Fruit fly (Drosophila melanogaster): Measurements from ENCODE around the gene CG42446.

DNA sequence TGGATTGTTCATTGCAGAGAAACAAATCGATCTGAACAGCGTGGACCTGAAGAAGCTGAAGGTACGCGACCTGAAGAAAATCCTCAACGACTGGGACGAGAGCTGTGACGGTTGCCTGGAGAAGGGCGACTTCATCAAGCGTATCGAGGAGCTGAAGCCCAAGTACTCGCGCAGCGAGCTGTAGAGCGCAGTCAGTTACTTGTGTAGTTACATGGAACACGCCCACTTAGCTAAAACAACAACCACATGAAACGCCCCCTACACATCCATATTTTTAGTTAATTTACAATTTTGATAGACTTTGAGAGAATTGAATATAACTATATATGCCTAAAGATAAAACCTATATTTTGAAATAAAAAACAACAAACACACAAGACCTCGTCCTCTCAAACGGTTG is 9.5 kb downstream of the CG42446 start:
- TF ChIP-seq Ets96B (tag; optimal IDR thresholded peaks at IDR 0.05) = no peak
- no peak for TF ChIP-seq achi (GFP tag; optimal IDR thresholded peaks at IDR 0.05)
- TF ChIP-seq Sox102F (GFP tag; optimal IDR thresholded peaks at IDR 0.05) = no peak
- TF ChIP-seq Blimp-1 (GFP tag; optimal IDR thresholded peaks at IDR 0.05) = no peak
- no peak for TF ChIP-seq CG16779 (tag; optimal IDR thresholded peaks at IDR 0.05)
- no peak for TF ChIP-seq salr (GFP tag; optimal IDR thresholded peaks at IDR 0.05)
- TF ChIP-seq CG11294 (GFP tag; IDR thresholded peaks at IDR 0.05) = no peak
- TF ChIP-seq spab (GFP tag; optimal IDR thresholded peaks at IDR 0.05) = no peak
- no peak for TF ChIP-seq svp (GFP tag)
